Fruit fly (Drosophila melanogaster) Kc167 (cell line): ENCODE measurements around the gene CG11069.

ENCODE experiments used
- Myc ChIP-seq: fragments of >200 bp; optimal IDR thresholded peaks from 2 replicates; lab custom pipeline; 2017; ENCODE audit warnings: missing external identifiers
- Sin3A ChIP-seq: fragments of >200 bp; optimal IDR thresholded peaks from 2 replicates; lab custom pipeline; 2018; ENCODE audit warnings: missing external identifiers
- h ChIP-seq: fragments of >200 bp; optimal IDR thresholded peaks from 3 replicates; lab custom pipeline; 2018; ENCODE audit warnings: missing external identifiers
- insv ChIP-seq: fragments of >200 bp; optimal IDR thresholded peaks from 3 replicates; lab custom pipeline; 2018; ENCODE audit warnings: missing external identifiers
- psq ChIP-seq: fragments of >200 bp; optimal IDR thresholded peaks from 2 replicates; lab custom pipeline; 2017; ENCODE audit warnings: missing external identifiers
- ttk ChIP-seq: sonication (Bioruptor generic); optimal IDR thresholded peaks from 2 replicates; lab custom pipeline; 2017; ENCODE audit warnings: missing external identifiers

CG11069 gene

dm6 chr3R:24924916-24925315 lies 30.4 kb downstream of the CG11069 start, which contains the start of gene Trf4-2:
Gene Trf4-2 (plus strand): TSS chr3R:24925216.
- no peak for TF ChIP-seq insv (lab: Kevin White, UChicago)
- no peak for TF ChIP-seq h
- no peak for TF ChIP-seq psq (lab: Kevin White, UChicago)
- TF ChIP-seq ttk: no peak
- no peak for TF ChIP-seq Sin3A
- no peak for TF ChIP-seq Myc (lab: Kevin White, UChicago)

- TF ChIP-seq Myc (lab: Kevin White, UChicago): no peak
- TF ChIP-seq psq (lab: Kevin White, UChicago): no peak
- TF ChIP-seq Sin3A: no peak
- no peak for TF ChIP-seq insv (lab: Kevin White, UChicago)
- TF ChIP-seq ttk: no peak
- no peak for TF ChIP-seq h
These were observed 32.3 kb downstream of the CG11069 start for dm6 chr3R:24926752-24927320.

- TF ChIP-seq h (no peak), insv (lab: Kevin White, UChicago) (no peak), Myc (lab: Kevin White, UChicago) (no peak)
These were observed 37.3 kb downstream of the CG11069 start, which contains the start of gene CG11771 for dm6 chr3R:24931856-24932255. Gene CG11771 (plus strand): TSS chr3R:24932010.

dm6 chr3R:24934542-24934941 lies 40.0 kb downstream of the CG11069 start:
- TF ChIP-seq Myc (lab: Kevin White, UChicago) (no peak), Sin3A (no peak), ttk (no peak), h (no peak), insv (lab: Kevin White, UChicago) (no peak), psq (lab: Kevin White, UChicago) (no peak)

dm6 chr3R:24935758-24936157 lies 41.2 kb downstream of the CG11069 start:
- TF ChIP-seq insv (lab: Kevin White, UChicago) (no peak), Sin3A (no peak), ttk (no peak), h (no peak), Myc (lab: Kevin White, UChicago) (no peak), psq (lab: Kevin White, UChicago) (no peak)

dm6 chr3R:24938049-24938448 lies 43.5 kb downstream of the CG11069 start, which contains the start of gene Osbp:
Gene Osbp (minus strand): TSS chr3R:24938222.
- TF ChIP-seq psq (lab: Kevin White, UChicago) (no peak), h (no peak), Myc (lab: Kevin White, UChicago) (no peak), ttk (no peak), Sin3A (no peak)

dm6 chr3R:24944920-24945853 lies 50.6 kb downstream of the CG11069 start, which contains the start of the genes ssh and Nmnat:
Gene ssh (minus strand): TSS chr3R:24944956.
Gene Nmnat (plus strand): TSS chr3R:24945237.
- no peak for TF ChIP-seq insv (lab: Kevin White, UChicago)
- TF ChIP-seq Myc (lab: Kevin White, UChicago): no peak
- peak; percentile 44 for TF ChIP-seq psq (lab: Kevin White, UChicago)
- TF ChIP-seq h: no peak
- TF ChIP-seq Sin3A: no peak
- no peak for TF ChIP-seq ttk
